Fruit fly (Drosophila melanogaster) whole organism, pupa: ENCODE data around the gene CG46387.

ENCODE experiments used
- CG10348 ChIP-seq: fragments of 200-800 bp; sonication (Bioruptor generic); IDR thresholded peaks from 2 replicates; pipeline ENCODE4 v1.3.6; 2022; ENCODE audit warnings: missing biosample characterization, missing genetic modification characterization
- CG12605 ChIP-seq: fragments of 200-800 bp; sonication (Bioruptor generic); IDR thresholded peaks from 2 replicates; pipeline ENCODE4 v1.3.6; 2022; ENCODE audit warnings: missing biosample characterization, missing genetic modification characterization
- CG13204 ChIP-seq: fragments of 200-800 bp; sonication (Bioruptor generic); optimal IDR thresholded peaks from 2 replicates; lab custom pipeline; 2018; ENCODE audit warnings: missing biosample characterization, mild to moderate bottlenecking, missing genetic modification characterization, moderate library complexity
- CG14655 ChIP-seq: fragments of 200-800 bp; sonication (Bioruptor generic); optimal IDR thresholded peaks from 3 replicates; lab custom pipeline; 2017; ENCODE audit warnings: mild to moderate bottlenecking, missing biosample characterization, missing genetic modification reagents, missing genetic modification characterization
- CG15710 ChIP-seq: fragments of 200-800 bp; sonication (Bioruptor generic); optimal IDR thresholded peaks from 2 replicates; lab custom pipeline; 2018; ENCODE audit warnings: missing biosample characterization, mild to moderate bottlenecking, missing genetic modification characterization, moderate library complexity
- CG17806 ChIP-seq: fragments of 200-800 bp; sonication (Bioruptor generic); optimal IDR thresholded peaks from 2 replicates; lab custom pipeline; 2018; ENCODE audit warnings: missing biosample characterization, mild to moderate bottlenecking, missing genetic modification characterization, moderate library complexity
- CG32121 ChIP-seq: fragments of 200-800 bp; sonication (Bioruptor generic); IDR thresholded peaks from 2 replicates; pipeline ENCODE4 v1.3.6; 2022; ENCODE audit warnings: missing biosample characterization, missing genetic modification characterization
- CG34367 ChIP-seq: fragments of 200-800 bp; sonication (Bioruptor generic); optimal IDR thresholded peaks from 2 replicates; lab custom pipeline; 2018; ENCODE audit warnings: missing biosample characterization, mild to moderate bottlenecking, missing genetic modification characterization
- CG4496 ChIP-seq: fragments of 200-800 bp; sonication (Bioruptor generic); IDR thresholded peaks from 3 replicates; pipeline ENCODE4 v1.3.6; 2022; ENCODE audit warnings: missing biosample characterization, missing genetic modification characterization
- CG8159 ChIP-seq: fragments of 200-800 bp; sonication (Bioruptor generic); optimal IDR thresholded peaks from 3 replicates; lab custom pipeline; 2018; ENCODE audit warnings: missing biosample characterization, mild to moderate bottlenecking, missing genetic modification characterization, moderate library complexity
- CG8301 ChIP-seq: fragments of 200-800 bp; sonication (Bioruptor generic); optimal IDR thresholded peaks from 2 replicates; lab custom pipeline; 2018; ENCODE audit warnings: missing biosample characterization, mild to moderate bottlenecking, missing genetic modification characterization
- CG9948 ChIP-seq: fragments of 200-800 bp; sonication (Bioruptor generic); optimal IDR thresholded peaks from 2 replicates; lab custom pipeline; 2018; ENCODE audit warnings: missing biosample characterization, mild to moderate bottlenecking, missing genetic modification characterization, moderate library complexity
- D1 ChIP-seq: fragments of 200-800 bp; sonication (Bioruptor generic); optimal IDR thresholded peaks from 2 replicates; lab custom pipeline; 2018; ENCODE audit warnings: missing biosample characterization, mild to moderate bottlenecking, missing genetic modification characterization, moderate library complexity
- EcR ChIP-seq: fragments of 200-800 bp; sonication (Bioruptor generic); optimal IDR thresholded peaks from 3 replicates; lab custom pipeline; 2019; ENCODE audit warnings: missing biosample characterization, missing genetic modification characterization, mild to moderate bottlenecking, moderate library complexity, missing genetic modification reagents
- Ets98B ChIP-seq: fragments of 200-800 bp; sonication (Bioruptor generic); IDR thresholded peaks from 2 replicates; pipeline ENCODE4 v1.3.6; 2022; ENCODE audit warnings: missing biosample characterization, missing genetic modification characterization
- Pif1A ChIP-seq: fragments of 200-800 bp; sonication (Bioruptor generic); optimal IDR thresholded peaks from 3 replicates; lab custom pipeline; 2016; ENCODE audit warnings: missing biosample characterization, missing genetic modification characterization
- Pif1B ChIP-seq: fragments of 200-800 bp; sonication (Bioruptor generic); optimal IDR thresholded peaks from 3 replicates; lab custom pipeline; 2016; ENCODE audit warnings: missing biosample characterization, missing genetic modification characterization
- Snoo ChIP-seq: fragments of 200-800 bp; sonication (Bioruptor generic); optimal IDR thresholded peaks from 3 replicates; lab custom pipeline; 2017; ENCODE audit warnings: missing biosample characterization, mild to moderate bottlenecking, missing genetic modification characterization, inconsistent platforms
- fd96Ca ChIP-seq: fragments of 200-800 bp; sonication (Bioruptor generic); IDR thresholded peaks from 3 replicates; pipeline ENCODE4 v1.3.6; 2022; ENCODE audit warnings: missing biosample characterization, missing genetic modification characterization
- gl ChIP-seq: fragments of 200-800 bp; sonication (Bioruptor generic); optimal IDR thresholded peaks from 2 replicates; lab custom pipeline; 2018; ENCODE audit warnings: missing biosample characterization, mild to moderate bottlenecking, missing genetic modification characterization
- rn ChIP-seq: fragments of 200-800 bp; sonication (Bioruptor generic); IDR thresholded peaks from 2 replicates; pipeline ENCODE4 v1.3.6; 2022; ENCODE audit warnings: missing biosample characterization, missing genetic modification characterization

CG46387 gene

DNA sequence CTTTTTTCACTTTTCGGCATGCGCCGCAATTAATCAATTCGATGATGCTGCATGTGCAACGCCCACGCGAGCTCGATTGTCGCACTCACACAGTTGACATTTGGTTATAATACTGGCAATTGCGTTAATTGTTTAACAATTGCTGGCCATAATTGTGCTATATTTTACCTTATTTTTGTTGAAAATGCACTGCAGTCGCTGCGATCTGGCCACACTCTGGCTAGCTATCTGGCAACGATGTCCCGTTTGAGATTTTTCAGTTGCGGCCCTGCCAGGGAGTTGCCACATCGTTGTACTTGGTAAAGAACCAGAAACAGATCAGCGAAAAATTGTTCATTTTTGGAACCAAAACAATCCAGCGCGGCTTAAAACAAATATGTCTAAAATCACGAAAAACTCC lies at the start of gene CG46387, which contains the start of gene CG6707:
Gene CG46387, plus strand, starts transcription at position 272 of the 400 bp plus-strand sequence.
Gene CG6707, minus strand, starts transcription at position 221 of the 400 bp plus-strand sequence.
- no peak for TF ChIP-seq Pif1B (GFP tag; lab: Kevin White, UChicago)
- TF ChIP-seq EcR (GFP tag; lab: Kevin White, UChicago), result no peak
- TF ChIP-seq CG8159 (tag; lab: Kevin White, UChicago), result peak; percentile 6
- TF ChIP-seq CG4496 (GFP tag; lab: Robert Waterston, UW), result peak; percentile 44; the same call in 1 of the 3 replicates

DNA sequence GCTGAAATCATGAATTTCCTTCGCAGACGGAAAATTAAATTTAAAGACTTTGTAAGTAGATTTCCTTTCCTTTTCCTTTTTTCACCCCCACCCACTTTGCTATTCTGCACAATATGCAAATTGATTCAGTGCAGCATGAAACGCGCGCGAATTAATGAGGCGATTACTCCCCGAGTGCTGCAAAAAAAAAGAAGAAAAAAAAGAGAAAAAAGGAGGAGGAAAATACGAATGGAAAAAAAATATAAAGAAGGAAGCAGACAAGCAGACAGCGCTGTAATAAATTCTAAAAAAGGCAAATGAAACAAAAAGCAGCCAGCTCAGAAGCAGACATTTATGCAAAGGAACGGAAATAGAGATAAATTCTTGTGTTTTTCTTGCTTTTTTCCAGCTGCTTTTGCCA lies 49.7 kb upstream of the CG46387 start:
- TF ChIP-seq CG4496 (GFP tag; lab: Robert Waterston, UW) (peak; percentile 81; the same call in 2 of the 3 replicates), CG15710 (tag; lab: Kevin White, UChicago) (peak; percentile 73), CG17806 (tag; lab: Kevin White, UChicago) (peak; percentile 74), CG32121 (no peak), Pif1B (GFP tag; lab: Kevin White, UChicago) (peak; percentile 82), Ets98B (GFP tag; lab: Robert Waterston, UW) (peak; percentile 65), CG10348 (GFP tag; lab: Robert Waterston, UW) (no peak), CG13204 (GFP tag; lab: Kevin White, UChicago) (peak; percentile 85), CG34367 (peak; percentile 76), D1 (peak; percentile 46), gl (tag; lab: Kevin White, UChicago) (peak; percentile 97), CG8301 (peak; percentile 69), Pif1A (GFP tag; lab: Kevin White, UChicago) (peak; percentile 91), rn (peak; percentile 47; the same call in 1 of the 2 replicates), CG14655 (GFP tag; lab: Kevin White, UChicago) (peak; percentile 90), Snoo (tag; lab: Kevin White, UChicago) (no peak), EcR (GFP tag; lab: Kevin White, UChicago) (peak; percentile 43), CG8159 (tag; lab: Kevin White, UChicago) (peak; percentile 84), CG9948 (tag; lab: Kevin White, UChicago) (peak; percentile 73), fd96Ca (GFP tag; lab: Robert Waterston, UW) (peak; percentile 55; the same call in 2 of the 3 replicates), CG12605 (GFP tag; lab: Robert Waterston, UW) (peak; percentile 93)

DNA sequence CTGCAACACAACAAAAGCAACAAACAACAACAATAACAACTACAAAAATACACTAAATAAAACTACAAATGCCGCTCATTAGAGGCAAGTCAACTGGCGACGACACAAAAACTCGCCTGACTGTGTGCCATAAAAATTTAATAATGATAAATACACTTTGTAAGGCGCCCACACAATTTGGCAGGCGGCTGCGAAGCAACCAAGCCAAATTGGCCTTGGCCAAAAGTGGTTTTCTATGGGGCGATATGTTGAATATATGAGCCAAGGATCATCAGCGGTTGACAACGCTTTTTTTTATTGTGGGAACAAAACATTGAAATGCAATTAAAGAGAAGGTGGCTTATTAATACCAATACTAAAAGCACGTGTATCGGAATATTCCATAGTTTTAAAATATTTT lies 48.3 kb upstream of the CG46387 start:
- TF ChIP-seq D1 (no peak), CG13204 (GFP tag; lab: Kevin White, UChicago) (no peak), CG10348 (GFP tag; lab: Robert Waterston, UW) (no peak), CG9948 (tag; lab: Kevin White, UChicago) (no peak), Pif1B (GFP tag; lab: Kevin White, UChicago) (no peak), CG14655 (GFP tag; lab: Kevin White, UChicago) (no peak), Ets98B (GFP tag; lab: Robert Waterston, UW) (no peak), CG32121 (no peak), CG15710 (tag; lab: Kevin White, UChicago) (no peak), CG12605 (GFP tag; lab: Robert Waterston, UW) (no peak), Snoo (tag; lab: Kevin White, UChicago) (no peak), CG8159 (tag; lab: Kevin White, UChicago) (no peak), Pif1A (GFP tag; lab: Kevin White, UChicago) (no peak), fd96Ca (GFP tag; lab: Robert Waterston, UW) (no peak)

DNA sequence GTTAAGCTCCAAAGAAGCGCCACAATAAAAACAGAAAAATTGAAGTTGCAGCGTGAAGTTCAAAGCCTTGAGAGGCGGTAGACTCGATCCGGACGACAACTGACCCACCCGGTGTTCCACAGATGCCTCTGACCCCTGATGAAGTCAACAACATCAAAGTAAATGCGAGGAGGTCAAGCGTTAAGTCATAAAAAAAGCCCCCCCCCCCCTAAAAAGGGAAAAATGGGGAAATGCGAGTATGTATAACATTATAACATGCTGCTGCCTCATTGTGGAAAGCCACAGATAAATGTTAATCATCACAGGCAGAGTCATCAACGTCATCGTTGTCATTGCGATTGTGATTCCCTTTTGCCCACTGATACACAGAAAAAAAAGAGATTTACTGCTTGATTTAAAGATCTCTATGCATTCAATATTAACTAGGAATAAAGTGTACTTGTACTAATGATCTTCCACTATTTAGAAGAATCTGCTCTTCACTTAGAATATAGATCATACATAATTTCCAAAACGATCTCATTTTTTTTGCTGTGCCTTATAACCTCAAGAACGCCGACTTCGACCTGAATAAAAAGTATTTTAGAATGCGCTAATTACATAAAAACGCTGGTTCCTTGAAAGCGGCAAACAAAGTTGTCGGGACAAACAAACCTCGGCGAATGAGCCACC lies 47.3 kb upstream of the CG46387 start:
- TF ChIP-seq CG17806 (tag; lab: Kevin White, UChicago) (peak; percentile 32), CG15710 (tag; lab: Kevin White, UChicago) (peak; percentile 14), CG14655 (GFP tag; lab: Kevin White, UChicago) (peak; percentile 7), Pif1A (GFP tag; lab: Kevin White, UChicago) (peak; percentile 3), Ets98B (GFP tag; lab: Robert Waterston, UW) (no peak), CG13204 (GFP tag; lab: Kevin White, UChicago) (no peak), CG9948 (tag; lab: Kevin White, UChicago) (peak; percentile 15), gl (tag; lab: Kevin White, UChicago) (no peak), EcR (GFP tag; lab: Kevin White, UChicago) (no peak), CG4496 (GFP tag; lab: Robert Waterston, UW) (0 out of 3 replicates have a peak, but pooled peaks have one; percentile 31), CG12605 (GFP tag; lab: Robert Waterston, UW) (no peak), CG34367 (no peak), D1 (no peak), fd96Ca (GFP tag; lab: Robert Waterston, UW) (no peak), CG8159 (tag; lab: Kevin White, UChicago) (peak; percentile 22), Snoo (tag; lab: Kevin White, UChicago) (no peak), CG8301 (no peak), rn (no peak)

DNA sequence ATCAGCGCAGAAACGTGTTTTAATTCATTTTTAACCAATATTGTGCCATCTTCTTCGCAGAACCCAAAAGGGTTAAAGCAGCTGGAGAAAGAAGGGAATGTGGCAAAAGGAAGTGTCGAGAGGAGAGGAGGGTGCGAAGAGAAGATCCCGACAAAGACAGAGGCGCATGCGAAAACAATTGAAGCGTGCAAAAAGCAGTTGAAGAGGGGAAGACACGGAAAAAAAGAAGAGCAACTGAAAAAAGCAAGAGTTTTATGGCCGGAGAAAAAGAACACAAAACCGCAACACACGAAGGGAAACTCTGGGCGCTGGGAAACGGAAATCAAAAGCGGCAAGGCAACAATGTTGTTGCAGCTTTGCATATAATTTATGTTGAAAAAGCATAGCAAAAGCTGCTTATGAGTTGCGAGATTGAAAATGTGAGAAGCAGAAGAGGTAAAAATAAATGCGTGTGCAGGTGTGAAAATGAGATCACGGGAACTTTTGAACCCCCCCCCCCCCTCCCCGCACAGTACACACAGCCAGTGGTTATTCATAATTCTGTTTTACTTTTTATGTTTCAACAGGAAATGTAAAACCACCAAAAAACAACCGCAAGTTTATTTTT lies 45.2 kb upstream of the CG46387 start:
- TF ChIP-seq CG12605 (GFP tag; lab: Robert Waterston, UW) (0 out of 2 replicates have a peak, but pooled peaks have one; percentile 14), Ets98B (GFP tag; lab: Robert Waterston, UW) (no peak), Pif1A (GFP tag; lab: Kevin White, UChicago) (peak; percentile 5), rn (no peak), CG8159 (tag; lab: Kevin White, UChicago) (peak; percentile 17), CG34367 (peak; percentile 61), CG8301 (no peak), CG9948 (tag; lab: Kevin White, UChicago) (no peak), CG32121 (no peak), EcR (GFP tag; lab: Kevin White, UChicago) (no peak), CG10348 (GFP tag; lab: Robert Waterston, UW) (no peak), CG17806 (tag; lab: Kevin White, UChicago) (no peak), gl (tag; lab: Kevin White, UChicago) (peak; percentile 25), CG4496 (GFP tag; lab: Robert Waterston, UW) (0 out of 3 replicates have a peak, but pooled peaks have one; percentile 31), CG14655 (GFP tag; lab: Kevin White, UChicago) (peak; percentile 28), Snoo (tag; lab: Kevin White, UChicago) (no peak), CG15710 (tag; lab: Kevin White, UChicago) (peak; percentile 62), D1 (no peak), fd96Ca (GFP tag; lab: Robert Waterston, UW) (no peak), Pif1B (GFP tag; lab: Kevin White, UChicago) (no peak), CG13204 (GFP tag; lab: Kevin White, UChicago) (peak; percentile 77)
